Worm (Caenorhabditis elegans) whole organism, L4 larva: ENCODE data around the gene clec-1.
A peak's percentile ranks its signal among the peaks of the same experiment; 100 is the strongest.

ENCODE experiments used
- F10B5.3 ChIP-seq: sonication (generic microtip); optimal IDR thresholded peaks from 2 replicates; lab custom pipeline; 2016; ENCODE audit warnings: mild to moderate bottlenecking, missing genetic modification characterization, missing compliant biosample characterization
- F49E8.2 ChIP-seq: sonication (generic microtip); optimal IDR thresholded peaks from 2 replicates; lab custom pipeline; 2016; ENCODE audit warnings: missing compliant biosample characterization, mild to moderate bottlenecking, missing genetic modification characterization, borderline replicate concordance
- R02D3.7 ChIP-seq: fragments of 150-350 bp; sonication (generic microtip); optimal IDR thresholded peaks from 3 replicates; lab custom pipeline; 2014; ENCODE audit warnings: missing biosample characterization, missing genetic modification characterization
- T20F7.1 ChIP-seq: fragments of 200-800 bp; sonication (Bioruptor generic); optimal IDR thresholded peaks from 2 replicates; lab custom pipeline; 2018; ENCODE audit warnings: mild to moderate bottlenecking, missing genetic modification characterization, missing compliant biosample characterization
- Y48G9A.11 ChIP-seq: fragments of 200-800 bp; sonication (Bioruptor generic); IDR thresholded peaks from 2 replicates; pipeline ENCODE4 v1.3.6; 2022; ENCODE audit warnings: missing genetic modification reagents, missing genetic modification characterization, missing compliant biosample characterization
- aha-1 ChIP-seq: fragments of 150-350 bp; peaks from one replicate; lab custom pipeline; 2014; ENCODE audit warnings: missing biosample characterization, missing genetic modification characterization
- ama-1 ChIP-seq: fragments of 150-350 bp; optimal IDR thresholded peaks from 2 replicates; lab custom pipeline; 2014; ENCODE audit warnings: inconsistent platforms, mixed read lengths
- arid-1 ChIP-seq: fragments of 200-800 bp; sonication (Bioruptor generic); conservative IDR thresholded peaks from 2 replicates; pipeline ENCODE4 v1.3.6; 2022; ENCODE audit warnings: missing genetic modification reagents, missing genetic modification characterization, missing compliant biosample characterization
- cey-2 ChIP-seq: sonication (generic microtip); optimal IDR thresholded peaks from 3 replicates; lab custom pipeline; 2017; ENCODE audit warnings: missing genetic modification characterization, mild to moderate bottlenecking, missing compliant biosample characterization, antibody characterized with exemption, borderline replicate concordance; ENCODE audit not compliant: insufficient read depth
- daf-16 ChIP-seq, 3 experiments: sonication (generic microtip); optimal IDR thresholded peaks; 2 replicates each; lab custom pipeline; 2016 to 2017; ENCODE audit warnings: missing genetic modification characterization in 3 of 3, missing genetic modification reagents in 3 of 3, mild to moderate bottlenecking in 2 of 3, missing compliant biosample characterization in 2 of 3, missing biosample characterization in 1 of 3, moderate library complexity in 1 of 3
- dmd-6 ChIP-seq: fragments of 200-800 bp; sonication (Bioruptor generic); IDR thresholded peaks from 2 replicates; pipeline ENCODE4 v1.3.6; 2022; ENCODE audit warnings: missing genetic modification reagents, missing genetic modification characterization, missing compliant biosample characterization
- dve-1 ChIP-seq: sonication (generic microtip); optimal IDR thresholded peaks from 2 replicates; lab custom pipeline; 2017; ENCODE audit warnings: antibody characterized with exemption, mild to moderate bottlenecking, missing genetic modification characterization, missing compliant biosample characterization; ENCODE audit not compliant: insufficient read depth
- hif-1 ChIP-seq, 2 experiments: sonication (generic microtip); optimal IDR thresholded peaks; 2 replicates each; lab custom pipeline; 2016 to 2017; ENCODE audit warnings: missing compliant biosample characterization in 2 of 2, missing genetic modification characterization in 2 of 2, missing genetic modification reagents in 2 of 2, missing genotype in 2 of 2, mild to moderate bottlenecking in 1 of 2
- hlh-11 ChIP-seq: fragments of 200-800 bp; sonication (Bioruptor generic); optimal IDR thresholded peaks from 2 replicates; lab custom pipeline; 2018; ENCODE audit warnings: mild to moderate bottlenecking, missing genetic modification characterization, missing compliant biosample characterization
- hlh-30 ChIP-seq: sonication (generic microtip); optimal IDR thresholded peaks from 2 replicates; lab custom pipeline; 2017; ENCODE audit warnings: antibody characterized with exemption, mild to moderate bottlenecking, missing genetic modification characterization, missing compliant biosample characterization; ENCODE audit not compliant: insufficient read depth
- lin-1 ChIP-seq: fragments of 200-800 bp; sonication (Bioruptor generic); IDR thresholded peaks from 2 replicates; pipeline ENCODE4 v1.3.6; 2022; ENCODE audit warnings: missing genetic modification reagents, missing genetic modification characterization, missing compliant biosample characterization
- lsy-2 ChIP-seq, 2 experiments: fragments of 150-350 bp in 1 of 2; sonication (generic microtip) in 1 of 2; optimal IDR thresholded peaks; 2 replicates each; lab custom pipeline; 2014 to 2017; ENCODE audit warnings: missing biosample characterization in 2 of 2, missing genetic modification characterization in 2 of 2
- mdl-1 ChIP-seq, 2 experiments: fragments of 150-350 bp in 1 of 2; sonication (generic microtip) in 1 of 2; optimal IDR thresholded peaks; 2 replicates each; lab custom pipeline; 2014 to 2017; ENCODE audit warnings: missing biosample characterization in 2 of 2, missing genetic modification characterization in 2 of 2
- mes-2 ChIP-seq: sonication (generic microtip); optimal IDR thresholded peaks from 2 replicates; lab custom pipeline; 2016; ENCODE audit warnings: missing genotype, mild to moderate bottlenecking, missing genetic modification characterization, missing compliant biosample characterization; ENCODE audit not compliant: poor library complexity, severe bottlenecking
- mxl-3 ChIP-seq: fragments of 200-800 bp; sonication (Bioruptor generic); optimal IDR thresholded peaks from 2 replicates; lab custom pipeline; 2018; ENCODE audit warnings: mild to moderate bottlenecking, missing genetic modification characterization, missing compliant biosample characterization
- nhr-28 ChIP-seq: fragments of 150-350 bp; optimal IDR thresholded peaks from 2 replicates; lab custom pipeline; 2014; ENCODE audit warnings: missing biosample characterization, missing genetic modification characterization
- nhr-41 ChIP-seq: fragments of 200-800 bp; sonication (Bioruptor generic); IDR thresholded peaks from 2 replicates; pipeline ENCODE4 v1.3.6; 2022; ENCODE audit warnings: missing genetic modification reagents, missing genetic modification characterization, missing compliant biosample characterization
- nhr-48 ChIP-seq: sonication (generic microtip); optimal IDR thresholded peaks from 2 replicates; lab custom pipeline; 2016; ENCODE audit warnings: mild to moderate bottlenecking, missing genetic modification characterization, missing compliant biosample characterization
- nhr-77 ChIP-seq: fragments of 150-350 bp; optimal IDR thresholded peaks from 2 replicates; lab custom pipeline; 2014; ENCODE audit warnings: missing biosample characterization, missing genetic modification characterization
- php-3 ChIP-seq: fragments of 200-800 bp; sonication (Bioruptor generic); IDR thresholded peaks from 2 replicates; pipeline ENCODE4 v1.3.6; 2022; ENCODE audit warnings: missing genetic modification reagents, missing genetic modification characterization, missing compliant biosample characterization
- pqm-1 ChIP-seq: sonication (generic microtip); optimal IDR thresholded peaks from 2 replicates; lab custom pipeline; 2017; ENCODE audit warnings: missing biosample characterization, missing genetic modification characterization
- unc-130 ChIP-seq: sonication (generic microtip); optimal IDR thresholded peaks from 2 replicates; lab custom pipeline; 2016; ENCODE audit warnings: missing genetic modification reagents, missing genetic modification characterization, missing compliant biosample characterization
- unc-62 ChIP-seq, 3 experiments: fragments of 150-350 bp in 1 of 3; sonication (generic microtip); optimal IDR thresholded peaks in 2 of 3; peaks in 1 of 3; 1 replicate in 1 of 3; 2 replicates in 2 of 3; lab custom pipeline; 2014 to 2017; ENCODE audit warnings: missing biosample characterization in 3 of 3, missing genetic modification characterization in 3 of 3, missing genetic modification reagents in 3 of 3, missing genotype in 1 of 3
- vab-7 ChIP-seq: fragments of 200-800 bp; sonication (Bioruptor generic); IDR thresholded peaks from 2 replicates; pipeline ENCODE4 v1.3.6; 2022; ENCODE audit warnings: missing genetic modification reagents, missing genetic modification characterization, missing compliant biosample characterization
- zag-1 ChIP-seq: fragments of 150-350 bp; optimal IDR thresholded peaks from 2 replicates; lab custom pipeline; 2014; ENCODE audit warnings: missing biosample characterization, missing genetic modification characterization

Gene clec-1

DNA sequence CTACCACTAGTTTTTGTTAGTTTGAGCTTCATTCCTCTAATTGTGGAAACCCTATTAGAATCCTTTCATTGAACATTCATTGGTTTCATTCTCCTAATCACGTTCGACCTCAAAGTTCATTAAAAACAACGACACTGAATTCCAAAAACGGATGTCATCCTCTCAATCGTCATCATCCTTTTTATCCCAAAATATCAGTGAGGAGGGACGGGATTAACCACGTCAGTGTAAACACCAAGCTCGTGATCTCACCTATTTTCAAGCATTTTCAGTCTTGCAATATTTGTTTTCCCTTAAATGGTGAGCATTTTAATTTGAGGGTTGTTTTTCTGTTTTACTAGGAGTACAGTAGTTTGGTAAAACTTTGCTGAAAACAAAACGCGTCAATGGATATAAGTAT, 4.5 kb downstream of the clec-1 start:
- TF ChIP-seq cey-2, result no peak

DNA sequence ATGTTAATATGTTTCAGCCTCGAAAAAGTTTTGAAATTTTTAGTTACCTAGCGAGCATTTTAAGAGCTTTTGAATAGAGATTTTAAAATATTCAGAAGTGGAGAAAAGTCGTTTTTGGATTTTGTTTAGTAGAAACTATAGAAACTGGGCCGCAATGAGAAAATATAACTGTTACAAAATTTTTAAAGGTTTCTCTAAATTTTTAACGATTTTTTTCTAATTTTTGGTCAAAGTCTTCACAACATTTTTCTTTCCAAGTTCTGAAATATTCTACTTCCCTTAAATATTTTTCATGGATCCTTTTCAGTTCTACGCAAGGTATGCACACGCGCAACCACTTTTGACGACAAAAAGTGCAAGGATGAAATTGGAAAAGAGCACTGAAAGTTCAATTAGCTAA, 5.6 kb downstream of the clec-1 start, which contains the start of gene peli-1:
peli-1 (plus strand) TSS at position 301 of the 400 bp plus-strand sequence.
- TF ChIP-seq lsy-2 (tag; optimal IDR thresholded peaks at IDR 0.05; lab: Kevin White, UChicago) (no peak), aha-1 (tag; lab: Kevin White, UChicago) (peak; percentile 47)

DNA sequence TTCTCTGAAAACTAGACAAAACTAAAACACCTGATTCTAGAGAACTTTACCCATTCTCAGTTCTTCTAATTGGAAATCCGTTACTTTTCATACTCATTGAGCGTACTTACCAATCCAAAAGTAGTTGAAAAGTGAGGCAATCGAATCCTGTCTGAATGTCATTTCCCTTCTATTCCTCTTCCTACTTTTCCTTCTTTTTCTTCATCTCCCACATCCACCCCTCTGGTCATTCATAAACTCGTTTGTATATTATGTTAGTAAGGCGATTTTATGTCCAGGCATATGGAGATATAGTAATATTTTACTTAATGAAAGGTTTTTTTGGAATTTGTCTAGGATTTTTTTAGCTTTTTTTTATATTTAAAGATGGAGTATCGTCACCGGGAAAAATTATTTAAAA, 8.4 kb downstream of the clec-1 start:
- peak in 1 of 2 experiments; percentile 52 for TF ChIP-seq unc-62 (GFP tag; optimal IDR thresholded peaks at IDR 0.05 in 1 of 2; lab: Kevin White, UChicago)
- TF ChIP-seq unc-62 (tag; optimal IDR thresholded peaks at IDR 0.05; lab: Kevin White, UChicago), result no peak
- no peak for TF ChIP-seq mes-2 (tag; lab: Kevin White, UChicago)
- TF ChIP-seq, all 104 proteins: peak for 1

DNA sequence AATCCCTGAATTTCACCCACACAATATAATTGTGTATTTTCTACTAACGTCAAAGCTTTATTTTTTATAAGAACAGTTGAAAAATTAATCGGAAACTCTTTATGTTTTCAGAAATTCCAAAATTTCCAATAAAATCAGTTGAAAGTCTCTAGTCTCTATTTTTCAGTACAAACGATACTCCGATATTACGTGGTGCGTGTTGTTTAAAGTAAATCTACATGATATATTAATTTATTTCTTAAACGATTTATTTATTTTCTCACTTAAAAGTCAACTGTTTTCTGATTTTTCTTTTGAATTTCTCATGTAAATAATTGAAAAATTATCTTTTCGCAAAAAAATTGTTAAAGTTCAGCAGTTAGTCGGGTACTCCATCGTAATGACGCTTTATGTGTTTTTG, 12.2 kb downstream of the clec-1 start:
- TF ChIP-seq nhr-41 (GFP tag; lab: Robert Waterston, UW) (no peak), R02D3.7 (tag; lab: Kevin White, UChicago) (peak; percentile 54), Y48G9A.11 (GFP tag; lab: Robert Waterston, UW) (peak; percentile 88), F49E8.2 (no peak)

DNA sequence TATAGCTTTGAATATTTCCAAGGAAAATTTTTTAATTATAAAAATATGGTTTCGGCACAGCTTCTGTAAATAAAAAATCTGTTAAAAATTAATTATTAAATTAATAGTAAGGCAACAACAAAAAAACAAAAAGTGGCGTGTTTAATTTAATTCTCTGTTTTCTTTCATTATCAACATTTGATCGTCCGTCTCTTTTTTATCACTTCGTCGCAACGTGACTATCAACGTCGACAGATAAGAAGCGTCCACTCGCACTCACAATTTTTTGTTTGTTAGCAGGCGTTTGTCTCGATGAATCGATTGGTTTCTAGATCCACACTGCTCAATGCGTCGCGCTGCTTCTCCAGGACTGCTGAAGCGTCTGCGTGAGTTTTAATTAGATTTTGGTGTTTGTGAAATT, 12.7 kb downstream of the clec-1 start, which contains the start of gene gcst-1:
gcst-1 (plus strand) TSS at position 277 of the 400 bp plus-strand sequence.
- TF ChIP-seq arid-1, result no peak
- TF ChIP-seq vab-7 (GFP tag; lab: Robert Waterston, UW), result no peak
- TF ChIP-seq daf-16 (GFP tag; optimal IDR thresholded peaks at IDR 0.05; lab: Kevin White, UChicago), result no peak
- peak; percentile 89 for TF ChIP-seq daf-16 (tag; optimal IDR thresholded peaks at IDR 0.05; lab: Kevin White, UChicago)
- TF ChIP-seq lsy-2 (tag; optimal IDR thresholded peaks at IDR 0.05; lab: Kevin White, UChicago), result no peak
- peak; percentile 80 for TF ChIP-seq nhr-28
- peak; percentile 72 for TF ChIP-seq mxl-3 (GFP tag; lab: Kevin White, UChicago)
- no peak for TF ChIP-seq hif-1 (tag; optimal IDR thresholded peaks at IDR 0.05; lab: Kevin White, UChicago)
- TF ChIP-seq dmd-6 (GFP tag; lab: Robert Waterston, UW), result peak; percentile 83
- TF ChIP-seq nhr-48 (tag; lab: Kevin White, UChicago), result peak; percentile 14
- TF ChIP-seq dve-1 (tag; lab: Kevin White, UChicago), result peak; percentile 70
- peak; percentile 54 for TF ChIP-seq ama-1 (lab: Kevin White, UChicago)
- TF ChIP-seq hlh-11 (tag; lab: Kevin White, UChicago), result peak; percentile 65
- TF ChIP-seq pqm-1 (tag; lab: Kevin White, UChicago), result peak; percentile 33
- TF ChIP-seq T20F7.1 (GFP tag; lab: Kevin White, UChicago), result no peak
- peak; percentile 62 for TF ChIP-seq hlh-30 (tag; lab: Kevin White, UChicago)
- no peak for TF ChIP-seq unc-130 (GFP tag; lab: Kevin White, UChicago)
- TF ChIP-seq php-3 (GFP tag; lab: Robert Waterston, UW), result peak; percentile 62; the same call in 1 of the 2 replicates
- peak; percentile 12 for TF ChIP-seq F10B5.3 (tag; lab: Kevin White, UChicago)
- peak; percentile 49 for TF ChIP-seq nhr-77 (tag; lab: Kevin White, UChicago)
- peak in 1 of 2 experiments; percentile 74 for TF ChIP-seq mdl-1 (tag; optimal IDR thresholded peaks at IDR 0.05; lab: Kevin White, UChicago)
- TF ChIP-seq lin-1, result peak; percentile 33; the same call in 1 of the 2 replicates

DNA sequence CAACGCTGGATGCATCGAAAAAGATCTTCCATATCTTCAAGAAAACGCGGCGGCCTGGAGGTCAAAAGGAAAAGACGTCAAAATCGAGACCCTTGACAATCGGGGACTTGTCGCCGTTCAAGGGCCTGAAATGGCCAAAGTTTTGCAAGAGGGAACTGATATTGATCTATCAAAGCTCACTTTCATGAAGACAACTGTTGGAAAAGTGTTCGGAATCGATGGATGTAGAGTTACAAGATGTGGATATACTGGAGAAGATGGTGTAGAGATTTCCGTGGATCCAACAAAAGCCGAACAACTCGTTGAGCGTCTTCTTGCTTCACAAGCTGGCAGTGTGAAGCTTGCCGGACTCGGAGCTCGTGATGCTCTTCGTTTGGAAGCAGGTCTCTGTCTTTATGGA, 13.6 kb downstream of the clec-1 start:
- TF ChIP-seq zag-1 (tag; lab: Kevin White, UChicago), result no peak
- peak; percentile 96 for TF ChIP-seq aha-1 (tag; lab: Kevin White, UChicago)
